Worm (Caenorhabditis elegans): ENCODE data around the gene F09E5.7.

Gene F09E5.7

ce11 chrII:5377467-5378238 lies 25.8 kb downstream of the F09E5.7 start, which contains the start of gene prdx-2:
TSS of gene prdx-2 (plus strand) at chrII:5378195.
- TF ChIP-seq bed-3 (GFP tag; optimal IDR thresholded peaks at IDR 0.05): no peak
- TF ChIP-seq lsy-2 (tag; optimal IDR thresholded peaks at IDR 0.05): peak; percentile 70

- TF ChIP-seq unc-62 (GFP tag; optimal IDR thresholded peaks at IDR 0.05) (no peak), ham-2 (GFP tag; optimal IDR thresholded peaks at IDR 0.05) (no peak), lin-32 (GFP tag; optimal IDR thresholded peaks at IDR 0.05) (no peak), sptf-1 (tag; optimal IDR thresholded peaks at IDR 0.05) (no peak), flh-1 (GFP tag; optimal IDR thresholded peaks at IDR 0.05) (no peak), elt-3 (tag; optimal IDR thresholded peaks at IDR 0.05) (no peak), elt-1 (tag; optimal IDR thresholded peaks at IDR 0.05; ENCODE audit: borderline replicate concordance, insufficient read depth) (no peak), zip-8 (tag; optimal IDR thresholded peaks at IDR 0.05) (no peak), tbx-8 (GFP tag; optimal IDR thresholded peaks at IDR 0.05) (no peak), nhr-76 (tag; optimal IDR thresholded peaks at IDR 0.05) (no peak), snpc-4 (tag; optimal IDR thresholded peaks at IDR 0.05) (no peak)
These were observed 26.3 kb downstream of the F09E5.7 start for ce11 chrII:5378239-5378521.

- TF ChIP-seq nhr-12 (tag; optimal IDR thresholded peaks at IDR 0.05) (no peak), ceh-39 (tag; optimal IDR thresholded peaks at IDR 0.05) (no peak), mls-2 (tag; optimal IDR thresholded peaks at IDR 0.05) (no peak), lsy-2 (tag; optimal IDR thresholded peaks at IDR 0.05) (peak; percentile 2), ham-2 (GFP tag; optimal IDR thresholded peaks at IDR 0.05) (peak; percentile 57), elt-1 (tag; optimal IDR thresholded peaks at IDR 0.05; ENCODE audit: borderline replicate concordance, insufficient read depth) (no peak), cnd-1 (tag; optimal IDR thresholded peaks at IDR 0.05) (peak; percentile 24), sem-2 (GFP tag; optimal IDR thresholded peaks at IDR 0.05) (no peak), mep-1 (tag; optimal IDR thresholded peaks at IDR 0.05) (peak; percentile 47), nhr-237 (tag; optimal IDR thresholded peaks at IDR 0.05) (peak; percentile 32), ceh-83 (GFP tag; optimal IDR thresholded peaks at IDR 0.05) (no peak), nhr-2 (tag; optimal IDR thresholded peaks at IDR 0.05) (peak; percentile 90), bed-3 (GFP tag; optimal IDR thresholded peaks at IDR 0.05) (no peak), sptf-1 (tag; optimal IDR thresholded peaks at IDR 0.05) (peak; percentile 20)
These were observed 27.7 kb downstream of the F09E5.7 start, which contains the start of gene pkc-3 for ce11 chrII:5379614-5380077. TSS of gene pkc-3 (plus strand) at chrII:5380027.

- TF ChIP-seq nhr-2 (tag; optimal IDR thresholded peaks at IDR 0.05): no peak
These were observed 32.4 kb downstream of the F09E5.7 start for ce11 chrII:5384282-5384681.

ce11 chrII:5387217-5387616 lies 35.3 kb downstream of the F09E5.7 start, which contains the start of gene ccpp-6:
TSS of gene ccpp-6 (minus strand) at chrII:5387317.
- TF ChIP-seq ceh-39 (tag; optimal IDR thresholded peaks at IDR 0.05) (no peak), sem-2 (GFP tag; optimal IDR thresholded peaks at IDR 0.05) (no peak), sptf-1 (tag; optimal IDR thresholded peaks at IDR 0.05) (no peak), lsy-2 (tag; optimal IDR thresholded peaks at IDR 0.05) (no peak), ceh-43 (GFP tag; optimal IDR thresholded peaks at IDR 0.05) (no peak), M03D4.4 (tag; optimal IDR thresholded peaks at IDR 0.05) (no peak), blmp-1 (tag; optimal IDR thresholded peaks at IDR 0.05) (no peak)

ce11 chrII:5388786-5389421 lies 37.0 kb downstream of the F09E5.7 start, which contains the start of gene rsp-4:
TSS of gene rsp-4 (minus strand) at chrII:5388836.
- TF ChIP-seq elt-3 (tag; optimal IDR thresholded peaks at IDR 0.05) (no peak), flh-1 (GFP tag; optimal IDR thresholded peaks at IDR 0.05) (no peak), ces-1 (GFP tag; optimal IDR thresholded peaks at IDR 0.05) (no peak), unc-120 (tag; optimal IDR thresholded peaks at IDR 0.05; ENCODE audit: poor library complexity, severe bottlenecking) (no peak), lin-13 (tag; optimal IDR thresholded peaks at IDR 0.05) (no peak), cnd-1 (tag; optimal IDR thresholded peaks at IDR 0.05) (no peak), blmp-1 (tag; optimal IDR thresholded peaks at IDR 0.05) (no peak), ceh-83 (GFP tag; optimal IDR thresholded peaks at IDR 0.05) (no peak)
